Worm (Caenorhabditis elegans) whole organism, mixed stage, embryonic: ENCODE data around the gene spig-5.

Experiments used
- ceh-43 ChIP-seq: fragments of 200-800 bp; sonication (Bioruptor generic); optimal IDR thresholded peaks from 2 replicates; lab custom pipeline; 2018; ENCODE audit warnings: mild to moderate bottlenecking, missing genetic modification characterization, moderate library complexity, missing compliant biosample characterization
- lin-13 ChIP-seq: fragments of 150-350 bp; optimal IDR thresholded peaks from 2 replicates; lab custom pipeline; 2014; ENCODE audit warnings: missing biosample characterization, missing genetic modification characterization
- nhr-2 ChIP-seq: fragments of 150-350 bp; optimal IDR thresholded peaks from 2 replicates; lab custom pipeline; 2014; ENCODE audit warnings: missing biosample characterization, missing genetic modification characterization
- nhr-28 ChIP-seq: fragments of 150-350 bp; optimal IDR thresholded peaks from 2 replicates; lab custom pipeline; 2014; ENCODE audit warnings: missing biosample characterization, missing genetic modification characterization
- pha-4 ChIP-seq: fragments of 150-350 bp; optimal IDR thresholded peaks from 2 replicates; lab custom pipeline; 2018; ENCODE audit warnings: missing biosample characterization, missing genetic modification reagents, missing genetic modification characterization
- unc-39 ChIP-seq: fragments of 150-350 bp; optimal IDR thresholded peaks from 2 replicates; lab custom pipeline; 2014; ENCODE audit warnings: missing biosample characterization, missing genetic modification characterization
- ztf-11 ChIP-seq: fragments of 150-350 bp; optimal IDR thresholded peaks from 2 replicates; lab custom pipeline; 2014; ENCODE audit warnings: missing biosample characterization, missing genetic modification characterization

DNA sequence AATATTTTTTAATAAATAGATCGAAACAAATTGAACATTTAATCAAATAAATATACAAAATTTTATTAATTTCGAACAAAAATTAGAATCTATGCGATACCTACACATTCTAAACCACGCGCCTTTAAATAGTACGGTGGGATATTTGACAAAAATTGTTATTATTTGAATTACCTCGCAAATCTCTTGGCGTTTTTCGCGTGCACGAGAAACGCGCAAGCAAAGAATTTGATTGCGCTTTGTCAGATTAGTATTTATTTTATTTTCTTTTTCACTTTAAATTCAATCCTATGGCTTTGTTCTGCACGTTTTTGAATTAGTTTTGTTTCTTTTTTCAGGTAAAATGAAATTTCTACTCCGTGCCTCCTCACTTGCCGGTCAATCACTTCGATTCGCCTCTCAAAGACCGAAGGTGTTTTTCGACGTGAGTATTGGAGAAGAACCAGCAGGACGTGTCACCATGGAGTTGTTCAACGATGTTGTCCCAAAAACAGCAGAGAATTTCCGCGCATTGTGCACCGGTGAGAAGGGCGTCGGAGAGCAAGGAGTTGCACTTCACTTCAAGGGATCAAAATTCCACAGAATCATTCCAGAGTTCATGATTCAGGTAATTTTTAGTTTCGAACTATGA is 47.6 kb downstream of the spig-5 start, which contains the start of gene cyn-1:
- TF ChIP-seq ztf-11 (tag; lab: Kevin White, UChicago), result no peak
- no peak for TF ChIP-seq unc-39
- peak; percentile 77 for TF ChIP-seq pha-4 (tag; lab: Kevin White, UChicago)
- no peak for TF ChIP-seq nhr-2
- peak; percentile 74 for TF ChIP-seq lin-13
- no peak for TF ChIP-seq ceh-43
- no peak for TF ChIP-seq nhr-28 (tag; lab: Kevin White, UChicago)
